Fruit fly (Drosophila melanogaster): ENCODE results near the gene elm.

The elm gene

dm6 chr3R:5654692-5655181 lies at the start of gene elm, which contains the start of gene MED27 (continued):
- TF ChIP-seq HLH54F (GFP tag; optimal IDR thresholded peaks at IDR 0.05) (peak; percentile 94), CG6765 (GFP tag; optimal IDR thresholded peaks at IDR 0.05) (peak; percentile 64), CG31365 (tag; optimal IDR thresholded peaks at IDR 0.05) (no peak), tna (GFP tag; IDR thresholded peaks at IDR 0.05; ENCODE audit: partially characterized antibody) (peak; percentile 65), tup (GFP tag; optimal IDR thresholded peaks at IDR 0.05) (peak; percentile 73), al (GFP tag; IDR thresholded peaks at IDR 0.05) (peak; percentile 94), jing (GFP tag; optimal IDR thresholded peaks at IDR 0.05) (no peak), CG17186 (GFP tag; optimal IDR thresholded peaks at IDR 0.05) (peak; percentile 82), CG9437 (GFP tag; optimal IDR thresholded peaks at IDR 0.05) (peak; percentile 75), ewg (GFP tag; optimal IDR thresholded peaks at IDR 0.05) (peak; percentile 80), lov (optimal IDR thresholded peaks at IDR 0.05) (no peak), lov (GFP tag; IDR thresholded peaks at IDR 0.05) (peak; percentile 68; the same call in 2 of the 3 replicates), gem (tag; optimal IDR thresholded peaks at IDR 0.05) (peak; percentile 96), CHES-1-like (GFP tag; optimal IDR thresholded peaks at IDR 0.05) (peak; percentile 94), Usf (GFP tag; optimal IDR thresholded peaks at IDR 0.05) (peak; percentile 87), corto (GFP tag; optimal IDR thresholded peaks at IDR 0.05) (peak; percentile 84), hb (GFP tag; IDR thresholded peaks at IDR 0.05; ENCODE audit: partially characterized antibody) (peak; percentile 90), CG12155 (GFP tag; optimal IDR thresholded peaks at IDR 0.05) (peak; percentile 94), HLH3B (GFP tag; IDR thresholded peaks at IDR 0.05) (peak; percentile 91), bab2 (GFP tag; optimal IDR thresholded peaks at IDR 0.05) (peak; percentile 96), Atf6 (GFP tag; IDR thresholded peaks at IDR 0.05) (peak; percentile 87), H2.0 (GFP tag; IDR thresholded peaks at IDR 0.05) (peak; percentile 93), otp (GFP tag; IDR thresholded peaks at IDR 0.05) (peak; percentile 86), Abd-B (GFP tag; optimal IDR thresholded peaks at IDR 0.05) (peak; percentile 97), CG33213 (GFP tag; optimal IDR thresholded peaks at IDR 0.05) (peak; percentile 94), phol (tag; optimal IDR thresholded peaks at IDR 0.05) (peak; percentile 95), CG18599 (GFP tag; optimal IDR thresholded peaks at IDR 0.05) (peak; percentile 92), Bteb2 (GFP tag; optimal IDR thresholded peaks at IDR 0.05) (peak; percentile 90), sens-2 (GFP tag; IDR thresholded peaks at IDR 0.05) (peak; percentile 73; the same call in 1 of the 2 replicates), crol (GFP tag; IDR thresholded peaks at IDR 0.05) (peak; percentile 59; the same call in 1 of the 2 replicates), lab (GFP tag; optimal IDR thresholded peaks at IDR 0.05) (peak; percentile 89), kay (GFP tag; optimal IDR thresholded peaks at IDR 0.05) (peak; percentile 86), prd (optimal IDR thresholded peaks at IDR 0.05) (no peak), prd (GFP tag; IDR thresholded peaks at IDR 0.05) (peak; percentile 98), Neu2 (GFP tag; optimal IDR thresholded peaks at IDR 0.05; ENCODE audit: borderline replicate concordance) (peak; percentile 47), CG6791 (GFP tag; IDR thresholded peaks at IDR 0.05; ENCODE audit: partially characterized antibody) (peak; percentile 85), CG4707 (GFP tag; optimal IDR thresholded peaks at IDR 0.05) (peak; percentile 48), nom (GFP tag; optimal IDR thresholded peaks at IDR 0.05) (peak; percentile 58), NC2α (GFP tag; optimal IDR thresholded peaks at IDR 0.05) (peak; percentile 79), amos (GFP tag; IDR thresholded peaks at IDR 0.05; ENCODE audit: partially characterized antibody) (peak; percentile 91), Oli (tag; optimal IDR thresholded peaks at IDR 0.05) (peak; percentile 86), CG17612 (GFP tag; IDR thresholded peaks at IDR 0.05) (peak; percentile 68; the same call in 1 of the 2 replicates), Doc2 (GFP tag; IDR thresholded peaks at IDR 0.05) (peak; percentile 72), ac (GFP tag; optimal IDR thresholded peaks at IDR 0.05) (no peak), CG17328 (GFP tag; IDR thresholded peaks at IDR 0.05) (peak; percentile 82), CG17361 (GFP tag; IDR thresholded peaks at IDR 0.05) (peak; percentile 95), pan (optimal IDR thresholded peaks at IDR 0.05) (no peak), pan (GFP tag; optimal IDR thresholded peaks at IDR 0.05 in 1 of 2, IDR thresholded peaks at IDR 0.05 in 1 of 2) (peak in 1 of 2 experiments; percentile 89), CG10654 (GFP tag; optimal IDR thresholded peaks at IDR 0.05) (peak; percentile 93), Max (GFP tag; optimal IDR thresholded peaks at IDR 0.05) (peak; percentile 96)

Measured in whole organism, embryonic.